Fruit fly (Drosophila melanogaster) whole organism, prepupa: ENCODE data around the gene pns.

Experiments used
- CG10669 ChIP-seq: fragments of 200-800 bp; sonication (Bioruptor generic); optimal IDR thresholded peaks from 3 replicates; lab custom pipeline; 2018; ENCODE audit warnings: missing biosample characterization, mild to moderate bottlenecking, missing genetic modification characterization, moderate library complexity
- CG11294 ChIP-seq: fragments of 200-800 bp; sonication (Bioruptor generic); IDR thresholded peaks from 2 replicates; pipeline ENCODE4 v1.3.6; 2022; ENCODE audit warnings: missing biosample characterization, missing genetic modification characterization
- CG1621 ChIP-seq: fragments of 200-800 bp; sonication (Bioruptor generic); optimal IDR thresholded peaks from 3 replicates; lab custom pipeline; 2018; ENCODE audit warnings: missing biosample characterization, mild to moderate bottlenecking, missing genetic modification characterization
- CG16779 ChIP-seq: fragments of 200-800 bp; sonication (Bioruptor generic); optimal IDR thresholded peaks from 3 replicates; lab custom pipeline; 2017; ENCODE audit warnings: missing biosample characterization, mild to moderate bottlenecking, missing genetic modification characterization
- CG3032 ChIP-seq: fragments of 200-800 bp; optimal IDR thresholded peaks from 2 replicates; lab custom pipeline; 2019; ENCODE audit warnings: missing biosample characterization, mild to moderate bottlenecking, missing genetic modification characterization, moderate library complexity
- CG31627 ChIP-seq: fragments of 200-800 bp; sonication (Bioruptor generic); optimal IDR thresholded peaks from 3 replicates; lab custom pipeline; 2016; ENCODE audit warnings: missing biosample characterization, missing genetic modification characterization
- CG32006 ChIP-seq: fragments of 200-800 bp; sonication (Bioruptor generic); optimal IDR thresholded peaks from 3 replicates; lab custom pipeline; 2017; ENCODE audit warnings: missing biosample characterization, mild to moderate bottlenecking, missing genetic modification characterization
- CG3919 ChIP-seq: fragments of 200-800 bp; sonication (Bioruptor generic); optimal IDR thresholded peaks from 3 replicates; lab custom pipeline; 2016; ENCODE audit warnings: missing biosample characterization, missing genetic modification characterization
- CG4318 ChIP-seq: fragments of 200-800 bp; sonication (Bioruptor generic); optimal IDR thresholded peaks from 3 replicates; lab custom pipeline; 2017; ENCODE audit warnings: missing biosample characterization, mild to moderate bottlenecking, missing genetic modification characterization
- CG6163 ChIP-seq: fragments of 200-800 bp; sonication (Bioruptor generic); IDR thresholded peaks from 3 replicates; pipeline ENCODE4 v1.3.6; 2022; ENCODE audit warnings: missing biosample characterization, missing genetic modification characterization
- CG6276 ChIP-seq: fragments of 200-800 bp; sonication (Bioruptor generic); optimal IDR thresholded peaks from 2 replicates; lab custom pipeline; 2017; ENCODE audit warnings: missing biosample characterization, mild to moderate bottlenecking, missing genetic modification characterization
- CG6792 ChIP-seq: fragments of 200-800 bp; sonication (Bioruptor generic); optimal IDR thresholded peaks from 3 replicates; lab custom pipeline; 2016; ENCODE audit warnings: missing biosample characterization, missing genetic modification characterization
- CG6808 ChIP-seq: fragments of 200-800 bp; sonication (Bioruptor generic); optimal IDR thresholded peaks from 3 replicates; lab custom pipeline; 2017; ENCODE audit warnings: missing biosample characterization, missing genetic modification characterization, mild to moderate bottlenecking, moderate library complexity, missing genetic modification reagents
- CG6854 ChIP-seq: fragments of 200-800 bp; sonication (Bioruptor generic); optimal IDR thresholded peaks from 2 replicates; lab custom pipeline; 2017; ENCODE audit warnings: missing biosample characterization, mild to moderate bottlenecking, missing genetic modification characterization
- CG8319 ChIP-seq: fragments of 200-800 bp; sonication (Bioruptor generic); optimal IDR thresholded peaks from 3 replicates; lab custom pipeline; 2016; ENCODE audit warnings: missing biosample characterization, missing genetic modification characterization
- CG8632 ChIP-seq: fragments of 200-800 bp; sonication (Bioruptor generic); optimal IDR thresholded peaks from 3 replicates; lab custom pipeline; 2016; ENCODE audit warnings: missing biosample characterization, missing genetic modification characterization
- CG9139 ChIP-seq: fragments of 200-800 bp; sonication (Bioruptor generic); optimal IDR thresholded peaks from 3 replicates; lab custom pipeline; 2017; ENCODE audit warnings: missing biosample characterization, mild to moderate bottlenecking, missing genetic modification characterization
- Eip78C ChIP-seq: fragments of 200-800 bp; sonication (Bioruptor generic); peaks from one replicate; lab custom pipeline; 2016; ENCODE audit warnings: missing biosample characterization, missing genetic modification characterization
- Eip93F ChIP-seq: fragments of 200-800 bp; sonication (Bioruptor generic); optimal IDR thresholded peaks from 2 replicates; lab custom pipeline; 2016; ENCODE audit warnings: missing biosample characterization, mild to moderate bottlenecking, missing genetic modification characterization
- Hr4 ChIP-seq: fragments of 200-800 bp; sonication (Bioruptor generic); optimal IDR thresholded peaks from 3 replicates; lab custom pipeline; 2016; ENCODE audit warnings: missing biosample characterization, missing genetic modification characterization
- Lpt ChIP-seq: fragments of 200-800 bp; sonication (Bioruptor generic); optimal IDR thresholded peaks from 3 replicates; lab custom pipeline; 2016; ENCODE audit warnings: missing biosample characterization, missing genetic modification characterization
- Sox102F ChIP-seq: fragments of 200-800 bp; sonication (Bioruptor generic); optimal IDR thresholded peaks from 2 replicates; lab custom pipeline; 2016; ENCODE audit warnings: missing biosample characterization, mild to moderate bottlenecking, missing genetic modification characterization
- Sox14 ChIP-seq: fragments of 200-800 bp; sonication (Bioruptor generic); optimal IDR thresholded peaks from 3 replicates; lab custom pipeline; 2016; ENCODE audit warnings: missing biosample characterization, missing genetic modification characterization
- cyc ChIP-seq: fragments of 200-800 bp; sonication (Bioruptor generic); optimal IDR thresholded peaks from 3 replicates; lab custom pipeline; 2016; ENCODE audit warnings: missing biosample characterization, missing genetic modification characterization
- eg ChIP-seq: fragments of 200-800 bp; sonication (Bioruptor generic); IDR thresholded peaks from 3 replicates; pipeline ENCODE4 v1.3.6; 2022; ENCODE audit warnings: missing biosample characterization, missing genetic modification characterization
- esn ChIP-seq: fragments of 200-800 bp; sonication (Bioruptor generic); optimal IDR thresholded peaks from 2 replicates; lab custom pipeline; 2016; ENCODE audit warnings: missing biosample characterization, mild to moderate bottlenecking, missing genetic modification characterization, moderate library complexity
- fd85E ChIP-seq: fragments of 200-800 bp; sonication (Bioruptor generic); optimal IDR thresholded peaks from 3 replicates; lab custom pipeline; 2016; ENCODE audit warnings: missing biosample characterization, missing genetic modification characterization
- fkh ChIP-seq: fragments of 200-800 bp; sonication (Bioruptor generic); optimal IDR thresholded peaks from 3 replicates; lab custom pipeline; 2017; ENCODE audit warnings: missing biosample characterization, mild to moderate bottlenecking, missing genetic modification characterization, moderate library complexity
- lz ChIP-seq: fragments of 200-800 bp; sonication (Bioruptor generic); optimal IDR thresholded peaks from 3 replicates; lab custom pipeline; 2016; ENCODE audit warnings: missing biosample characterization, missing genetic modification characterization
- pdm3 ChIP-seq: fragments of 200-800 bp; sonication (Bioruptor generic); optimal IDR thresholded peaks from 3 replicates; lab custom pipeline; 2016; ENCODE audit warnings: missing biosample characterization, missing genetic modification characterization
- salr ChIP-seq, 2 experiments: fragments of 200-800 bp; sonication (Bioruptor generic); optimal IDR thresholded peaks; 3 replicates each; lab custom pipeline; 2016 to 2018; ENCODE audit warnings: missing biosample characterization in 2 of 2, missing genetic modification characterization in 2 of 2, mild to moderate bottlenecking in 1 of 2
- spab ChIP-seq: fragments of 200-800 bp; sonication (Bioruptor generic); optimal IDR thresholded peaks from 2 replicates; lab custom pipeline; 2017; ENCODE audit warnings: missing biosample characterization, mild to moderate bottlenecking, missing genetic modification characterization, missing genetic modification reagents
- ss ChIP-seq, 2 experiments: fragments of 200-800 bp; sonication (Bioruptor generic); optimal IDR thresholded peaks; 2 replicates in 1 of 2; 3 replicates in 1 of 2; lab custom pipeline; 2017 to 2018; ENCODE audit warnings: mild to moderate bottlenecking in 2 of 2, missing biosample characterization in 2 of 2, missing genetic modification characterization in 2 of 2, moderate library complexity in 1 of 2
- svp ChIP-seq: fragments of 200-800 bp; sonication (Bioruptor generic); peaks from one replicate; lab custom pipeline; 2016; ENCODE audit warnings: missing biosample characterization, missing genetic modification characterization
- topi ChIP-seq: fragments of 200-800 bp; sonication (Bioruptor generic); optimal IDR thresholded peaks from 3 replicates; lab custom pipeline; 2016; ENCODE audit warnings: missing biosample characterization, missing genetic modification characterization
- vri ChIP-seq: fragments of 200-800 bp; sonication (Bioruptor generic); optimal IDR thresholded peaks from 3 replicates; lab custom pipeline; 2016; ENCODE audit warnings: missing biosample characterization, mild to moderate bottlenecking, missing genetic modification characterization

pns gene

DNA sequence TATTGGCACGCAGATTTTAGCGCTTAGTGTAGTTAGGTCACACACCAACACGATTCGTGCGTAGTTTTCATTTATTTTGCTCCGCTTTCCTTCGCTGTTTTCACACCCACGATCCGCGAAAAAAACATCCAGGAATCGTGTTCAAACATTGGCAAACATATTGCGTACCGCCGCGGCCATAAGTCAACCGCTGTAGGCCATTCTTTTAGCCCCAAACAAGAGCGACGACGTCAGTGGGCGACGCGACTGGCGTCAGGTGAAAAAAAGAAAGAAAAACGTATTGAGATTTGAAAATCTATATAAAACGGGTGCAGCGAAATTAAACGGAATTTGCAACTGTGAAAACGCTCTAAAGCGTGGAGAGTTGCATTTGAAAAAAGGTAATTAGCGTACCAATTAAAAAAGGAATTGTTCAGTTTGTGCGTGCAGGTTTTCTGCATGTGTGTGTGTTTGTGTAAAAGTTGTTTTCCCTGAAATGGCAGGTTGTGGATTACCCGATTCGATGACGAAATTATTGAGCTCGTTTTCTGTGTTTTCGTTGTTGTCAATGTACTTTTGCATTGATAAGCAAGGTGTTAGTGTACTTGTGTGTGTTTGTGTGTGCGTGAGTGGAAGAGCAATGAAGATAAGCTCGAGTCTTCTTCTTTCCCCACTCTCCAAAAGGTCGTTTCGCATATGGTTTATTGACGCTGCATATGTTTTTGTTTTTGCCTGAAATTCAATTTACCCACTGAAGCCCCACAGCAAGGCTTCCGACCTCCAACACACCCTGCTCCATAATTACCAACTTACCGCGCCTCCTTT, 32.4 kb downstream of the pns start, which contains the start of gene Tmep:
TSS of gene Tmep (plus strand) at position 20 of the 804 bp plus-strand sequence.
- no peak for TF ChIP-seq cyc (GFP tag; lab: Kevin White, UChicago)
- TF ChIP-seq Eip93F (GFP tag; lab: Kevin White, UChicago): peak; percentile 10
- TF ChIP-seq CG6808 (GFP tag; lab: Kevin White, UChicago): peak; percentile 9
- TF ChIP-seq eg (GFP tag; lab: Robert Waterston, UW): peak; percentile 2; the same call in 1 of the 3 replicates
- TF ChIP-seq CG10669 (GFP tag; lab: Kevin White, UChicago): no peak
- TF ChIP-seq CG6163 (GFP tag; lab: Robert Waterston, UW): no peak
- no peak for TF ChIP-seq CG4318 (GFP tag; lab: Kevin White, UChicago)
- TF ChIP-seq Eip78C (GFP tag; lab: Kevin White, UChicago): peak; percentile 57
- TF ChIP-seq CG1621 (tag; lab: Kevin White, UChicago): no peak
- TF ChIP-seq svp (GFP tag; lab: Kevin White, UChicago): peak; percentile 98
- TF ChIP-seq Sox102F (GFP tag; lab: Kevin White, UChicago): peak; percentile 28
- no peak for TF ChIP-seq CG11294 (GFP tag; lab: Robert Waterston, UW)
- TF ChIP-seq topi (GFP tag; lab: Kevin White, UChicago): peak; percentile 3
- no peak for TF ChIP-seq pdm3 (GFP tag; lab: Kevin White, UChicago)
- TF ChIP-seq CG8632 (GFP tag; lab: Kevin White, UChicago): peak; percentile 15
- TF ChIP-seq CG31627 (GFP tag; lab: Kevin White, UChicago): no peak
- peak in 1 of 2 experiments; percentile 22 for TF ChIP-seq ss (GFP tag; optimal IDR thresholded peaks at IDR 0.05; lab: Kevin White, UChicago)
- no peak for TF ChIP-seq CG9139 (GFP tag; lab: Kevin White, UChicago)
- TF ChIP-seq vri: peak; percentile 66
- TF ChIP-seq CG3919 (GFP tag; lab: Kevin White, UChicago): peak; percentile 15

DNA sequence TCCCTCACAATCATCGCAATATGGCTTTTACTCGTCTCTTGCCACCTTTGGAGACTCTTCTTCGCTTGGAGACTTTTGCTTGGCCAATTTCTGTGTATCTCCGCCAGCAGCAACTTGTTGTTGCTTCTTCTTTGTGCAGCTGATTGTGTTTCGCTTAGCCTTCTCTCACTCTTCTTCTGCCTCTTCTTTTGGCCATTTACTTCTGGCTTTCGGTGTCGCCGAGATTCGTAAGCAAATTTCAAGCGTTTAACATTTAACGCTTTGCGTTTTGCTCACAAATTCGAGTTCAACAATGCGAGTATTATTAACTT, 33.0 kb downstream of the pns start:
- TF ChIP-seq CG6854 (GFP tag; lab: Kevin White, UChicago) (peak; percentile 57), ss (GFP tag; optimal IDR thresholded peaks at IDR 0.05; lab: Kevin White, UChicago) (peak in 1 of 2 experiments; percentile 30), CG16779 (no peak), Sox14 (GFP tag; lab: Kevin White, UChicago) (peak; percentile 39), lz (no peak), CG31627 (GFP tag; lab: Kevin White, UChicago) (no peak), svp (GFP tag; lab: Kevin White, UChicago) (peak; percentile 74)

DNA sequence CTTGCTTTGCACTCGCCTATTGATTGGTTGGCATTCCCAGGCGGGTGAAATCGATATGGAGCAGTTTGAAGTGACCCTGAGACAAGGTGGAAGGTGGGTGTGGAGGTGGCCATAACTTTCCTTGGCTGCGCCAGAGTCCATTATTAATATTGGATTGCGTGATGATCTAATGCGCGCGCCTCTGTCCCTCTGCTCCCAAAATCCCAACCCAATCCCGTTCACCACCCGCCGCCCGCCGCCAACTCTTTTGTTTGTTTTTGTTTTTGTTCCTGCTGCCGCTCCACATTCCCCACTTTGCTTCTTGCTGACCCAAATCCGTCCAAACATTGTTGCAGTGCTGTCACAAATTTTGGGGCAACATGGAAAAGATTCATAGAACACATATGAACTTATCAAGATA, 34.1 kb downstream of the pns start:
- TF ChIP-seq esn (no peak), Sox102F (GFP tag; lab: Kevin White, UChicago) (no peak), fd85E (GFP tag; lab: Kevin White, UChicago) (no peak), salr (GFP tag; optimal IDR thresholded peaks at IDR 0.05; lab: Kevin White, UChicago) (no peak), Lpt (GFP tag; lab: Kevin White, UChicago) (no peak), CG6276 (no peak), CG6808 (GFP tag; lab: Kevin White, UChicago) (no peak), CG16779 (no peak), Hr4 (GFP tag; lab: Kevin White, UChicago) (no peak), Eip78C (GFP tag; lab: Kevin White, UChicago) (no peak), CG8632 (GFP tag; lab: Kevin White, UChicago) (no peak), spab (no peak), fkh (no peak), CG10669 (GFP tag; lab: Kevin White, UChicago) (no peak), topi (GFP tag; lab: Kevin White, UChicago) (no peak), CG8319 (GFP tag; lab: Kevin White, UChicago) (no peak), CG6792 (GFP tag; lab: Kevin White, UChicago) (no peak), CG3032 (tag; lab: Kevin White, UChicago) (no peak), CG32006 (GFP tag; lab: Kevin White, UChicago) (no peak)
